Worm (Caenorhabditis elegans) whole organism, early embryonic: ENCODE results near the gene sdz-1.

Experiments
- F13C5.2 ChIP-seq: sonication (generic microtip); optimal IDR thresholded peaks from 2 replicates; lab custom pipeline; 2017; ENCODE audit warnings: mild to moderate bottlenecking, missing genetic modification characterization, inconsistent platforms, missing compliant biosample characterization
- aly-1 ChIP-seq: sonication (generic microtip); optimal IDR thresholded peaks from 2 replicates; lab custom pipeline; 2016; ENCODE audit warnings: missing genetic modification characterization, missing compliant biosample characterization
- ama-1 ChIP-seq: fragments of 150-350 bp; optimal IDR thresholded peaks from 2 replicates; lab custom pipeline; 2014
- ceh-13 ChIP-seq: fragments of 200-800 bp; sonication (Bioruptor generic); optimal IDR thresholded peaks from 2 replicates; lab custom pipeline; 2018; ENCODE audit warnings: mild to moderate bottlenecking, missing genetic modification characterization, missing compliant biosample characterization
- ceh-36 ChIP-seq: sonication (generic microtip); optimal IDR thresholded peaks from 2 replicates; lab custom pipeline; 2016; ENCODE audit warnings: missing genetic modification characterization, inconsistent platforms, missing compliant biosample characterization
- hmbx-1 ChIP-seq: sonication (generic microtip); optimal IDR thresholded peaks from 2 replicates; lab custom pipeline; 2016; ENCODE audit warnings: mild to moderate bottlenecking, missing genetic modification characterization, missing compliant biosample characterization
- hmg-4 ChIP-seq: fragments of 200-800 bp; sonication (Bioruptor generic); optimal IDR thresholded peaks from 2 replicates; lab custom pipeline; 2018; ENCODE audit warnings: mild to moderate bottlenecking, missing genetic modification characterization, missing compliant biosample characterization
- hnd-1 ChIP-seq: sonication (generic microtip); optimal IDR thresholded peaks from 2 replicates; lab custom pipeline; 2016; ENCODE audit warnings: missing genetic modification characterization, missing compliant biosample characterization
- pes-1 ChIP-seq: fragments of 200-800 bp; sonication (Bioruptor generic); IDR thresholded peaks from 2 replicates; pipeline ENCODE4 v1.3.6; 2022; ENCODE audit warnings: missing genetic modification reagents, missing genetic modification characterization, missing compliant biosample characterization
- tbx-11 ChIP-seq: fragments of 200-800 bp; sonication (Bioruptor generic); IDR thresholded peaks from 2 replicates; pipeline ENCODE4 v1.3.6; 2022; ENCODE audit warnings: missing genetic modification characterization, missing compliant biosample characterization
- tra-4 ChIP-seq: sonication (generic microtip); optimal IDR thresholded peaks from 2 replicates; lab custom pipeline; 2017; ENCODE audit warnings: missing genetic modification characterization, missing compliant biosample characterization

ce11 chrIII:8696680-8697079, 3.5 kb downstream of the sdz-1 start:
- no peak for TF ChIP-seq ama-1 (lab: Kevin White, UChicago)
- TF ChIP-seq pes-1 (GFP tag; lab: Robert Waterston, UW), result no peak
- no peak for TF ChIP-seq aly-1 (tag; lab: Kevin White, UChicago)
- no peak for TF ChIP-seq tra-4
- TF ChIP-seq hmbx-1 (tag; lab: Kevin White, UChicago), result no peak
- no peak for TF ChIP-seq hmg-4
- TF ChIP-seq ceh-13 (GFP tag; lab: Kevin White, UChicago), result no peak
- no peak for TF ChIP-seq F13C5.2 (tag; lab: Kevin White, UChicago)
- no peak for TF ChIP-seq ceh-36
- TF ChIP-seq tbx-11 (GFP tag; lab: Robert Waterston, UW), result no peak
- TF ChIP-seq hnd-1 (tag; lab: Kevin White, UChicago), result no peak
